Worm (Caenorhabditis elegans) whole organism, L1 larva: ENCODE data around the gene dpf-1.
A peak's percentile ranks its signal among the peaks of the same experiment; 100 is the strongest.

Experiments used
- ama-1 ChIP-seq: fragments of 150-350 bp; optimal IDR thresholded peaks from 2 replicates; lab custom pipeline; 2014
- efl-1 ChIP-seq, 4 experiments: fragments of 150-350 bp; optimal IDR thresholded peaks in 3 of 4; peaks in 1 of 4; 1 replicate in 1 of 4; 2 replicates in 3 of 4; lab custom pipeline; 2014; ENCODE audit warnings: missing biosample characterization in 2 of 4, missing genetic modification characterization in 2 of 4, missing genetic modification reagents in 2 of 4
- egl-13 ChIP-seq: sonication (generic microtip); optimal IDR thresholded peaks from 2 replicates; lab custom pipeline; 2016; ENCODE audit warnings: missing genotype, missing genetic modification reagents, missing genetic modification characterization, missing compliant biosample characterization
- fkh-8 ChIP-seq: sonication (generic microtip); optimal IDR thresholded peaks from 2 replicates; lab custom pipeline; 2016; ENCODE audit warnings: mild to moderate bottlenecking, missing genetic modification characterization, missing compliant biosample characterization
- lin-14 ChIP-seq: fragments of 200-800 bp; sonication (Bioruptor generic); optimal IDR thresholded peaks from 2 replicates; lab custom pipeline; 2018; ENCODE audit warnings: mild to moderate bottlenecking, missing genetic modification characterization, moderate library complexity, missing compliant biosample characterization
- nhr-11 ChIP-seq: fragments of 150-350 bp; optimal IDR thresholded peaks from 2 replicates; lab custom pipeline; 2014; ENCODE audit warnings: missing biosample characterization, missing genetic modification characterization
- nhr-12 ChIP-seq: sonication (generic microtip); optimal IDR thresholded peaks from 2 replicates; lab custom pipeline; 2017; ENCODE audit warnings: missing biosample characterization, missing genetic modification characterization
- pag-3 ChIP-seq: sonication (generic microtip); optimal IDR thresholded peaks from 2 replicates; lab custom pipeline; 2017; ENCODE audit warnings: missing genetic modification characterization, mild to moderate bottlenecking, missing compliant biosample characterization, antibody characterized with exemption, borderline replicate concordance; ENCODE audit not compliant: insufficient read depth
- pqm-1 ChIP-seq: sonication (generic microtip); optimal IDR thresholded peaks from 3 replicates; lab custom pipeline; 2017; ENCODE audit warnings: missing biosample characterization, missing genetic modification characterization
- rnt-1 ChIP-seq: sonication (generic microtip); optimal IDR thresholded peaks from 2 replicates; lab custom pipeline; 2016; ENCODE audit warnings: mild to moderate bottlenecking, missing genetic modification characterization, moderate library complexity, missing compliant biosample characterization
- unc-30 ChIP-seq: sonication (generic microtip); optimal IDR thresholded peaks from 2 replicates; lab custom pipeline; 2017; ENCODE audit warnings: missing biosample characterization, missing genetic modification characterization

dpf-1 gene

ce11 chrV:15520398-15520797 lies 49.3 kb downstream of the dpf-1 start:
- TF ChIP-seq lin-14: peak; percentile 43
- TF ChIP-seq nhr-12 (tag; lab: Kevin White, UChicago): no peak

ce11 chrV:15521920-15522319 lies 50.8 kb downstream of the dpf-1 start, which contains the start of gene lgc-31:
Gene lgc-31 (minus strand): TSS chrV:15522020.
- TF ChIP-seq ama-1: no peak
- TF ChIP-seq nhr-11 (tag; lab: Kevin White, UChicago): no peak
- TF ChIP-seq nhr-12 (tag; lab: Kevin White, UChicago): no peak
- TF ChIP-seq pag-3 (tag; lab: Kevin White, UChicago): no peak
- no peak for TF ChIP-seq egl-13 (tag; lab: Kevin White, UChicago)
- TF ChIP-seq rnt-1: no peak
- no peak for TF ChIP-seq efl-1 (optimal IDR thresholded peaks at IDR 0.05; lab: Kevin White, UChicago)
- TF ChIP-seq efl-1 (GFP tag; optimal IDR thresholded peaks at IDR 0.05 in 1 of 2; lab: Kevin White, UChicago): no peak
- no peak for TF ChIP-seq pqm-1 (tag; lab: Kevin White, UChicago)
- TF ChIP-seq unc-30 (tag; lab: Kevin White, UChicago): no peak
- TF ChIP-seq fkh-8 (tag; lab: Kevin White, UChicago): no peak
